Worm (Caenorhabditis elegans): Measurements from ENCODE around the gene T10B5.4.

Gene T10B5.4

DNA sequence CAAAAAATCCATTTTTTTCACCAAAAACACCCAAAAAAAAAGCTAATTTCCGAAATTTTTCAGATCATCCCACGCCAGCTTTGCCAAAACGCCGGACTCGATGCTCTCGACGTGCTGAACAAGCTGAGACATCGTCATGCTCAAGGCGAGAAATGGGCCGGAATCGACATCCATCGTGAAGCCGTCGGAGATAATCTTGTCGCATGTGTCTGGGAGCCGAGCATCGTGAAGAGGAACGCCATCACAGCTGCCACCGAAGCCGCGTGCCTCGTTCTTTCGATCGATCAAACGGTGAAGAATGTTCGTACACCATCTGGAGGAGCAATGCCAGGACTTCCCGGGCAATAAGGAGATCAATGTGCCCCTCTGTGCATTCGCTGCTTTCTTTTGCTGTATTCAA is 3.2 kb upstream of the T10B5.4 start:
- no peak for TF ChIP-seq unc-39 (tag; optimal IDR thresholded peaks at IDR 0.05)
- TF ChIP-seq unc-62 (GFP tag; optimal IDR thresholded peaks at IDR 0.05), result no peak
- TF ChIP-seq nhr-6 (tag; optimal IDR thresholded peaks at IDR 0.05), result no peak
- TF ChIP-seq ztf-1 (GFP tag; conservative IDR thresholded peaks at IDR 0.05), result no peak
- no peak for TF ChIP-seq nhr-23 (tag; optimal IDR thresholded peaks at IDR 0.05)
- TF ChIP-seq nhr-11 (tag; optimal IDR thresholded peaks at IDR 0.05), result no peak
- TF ChIP-seq ZK546.5 (tag; optimal IDR thresholded peaks at IDR 0.05), result no peak
- no peak for TF ChIP-seq sma-9 (GFP tag; optimal IDR thresholded peaks at IDR 0.05)
- TF ChIP-seq sma-9 (tag; optimal IDR thresholded peaks at IDR 0.05), result no peak
- TF ChIP-seq zag-1 (tag; optimal IDR thresholded peaks at IDR 0.05), result no peak
- no peak for TF ChIP-seq dmd-4 (tag; optimal IDR thresholded peaks at IDR 0.05)
- no peak for TF ChIP-seq lsy-2 (tag; optimal IDR thresholded peaks at IDR 0.05)
- TF ChIP-seq nhr-77 (tag; optimal IDR thresholded peaks at IDR 0.05), result no peak
- no peak for TF ChIP-seq nhr-12 (tag; optimal IDR thresholded peaks at IDR 0.05)
- no peak for TF ChIP-seq Y55F3AM.14 (GFP tag; optimal IDR thresholded peaks at IDR 0.05)
- TF ChIP-seq crh-2 (tag; optimal IDR thresholded peaks at IDR 0.05), result no peak
- no peak for TF ChIP-seq snpc-4 (tag; optimal IDR thresholded peaks at IDR 0.05)
- TF ChIP-seq fos-1 (tag; optimal IDR thresholded peaks at IDR 0.05), result no peak
- no peak for TF ChIP-seq C34F6.9 (tag; optimal IDR thresholded peaks at IDR 0.05)
- TF ChIP-seq ama-1 (optimal IDR thresholded peaks at IDR 0.05), result no peak
- no peak for TF ChIP-seq nhr-21 (tag; optimal IDR thresholded peaks at IDR 0.05)

DNA sequence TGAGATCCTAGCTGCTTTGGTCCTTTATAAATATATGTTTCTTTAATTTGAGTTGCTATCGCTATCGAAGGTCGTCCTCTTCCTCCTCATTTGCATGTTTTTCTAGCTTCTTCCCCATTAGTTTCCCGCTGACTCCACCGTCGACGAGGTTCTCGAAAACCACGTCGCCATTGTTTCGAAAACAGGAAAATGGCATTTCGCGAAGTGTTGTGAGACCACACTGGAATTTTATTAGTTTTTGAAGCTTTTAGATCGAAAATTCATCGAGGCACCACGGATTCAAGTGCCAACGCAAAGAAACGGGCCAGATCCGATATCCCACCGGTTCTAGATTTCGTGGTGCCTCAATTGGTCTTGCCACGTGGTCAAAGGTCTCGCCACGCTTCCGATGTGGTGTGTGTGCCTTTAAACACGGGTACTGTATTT is 1.1 kb downstream of the T10B5.4 start:
- TF ChIP-seq blmp-1 (tag; optimal IDR thresholded peaks at IDR 0.05; ENCODE audit: insufficient read depth), result no peak
- no peak for TF ChIP-seq nhr-237 (tag; optimal IDR thresholded peaks at IDR 0.05)
- no peak for TF ChIP-seq nhr-10 (tag; optimal IDR thresholded peaks at IDR 0.05)
- no peak for TF ChIP-seq lin-11 (tag; optimal IDR thresholded peaks at IDR 0.05)
- TF ChIP-seq ceh-82 (tag; optimal IDR thresholded peaks at IDR 0.05), result no peak
- no peak for TF ChIP-seq lin-39 (tag; optimal IDR thresholded peaks at IDR 0.05)

DNA sequence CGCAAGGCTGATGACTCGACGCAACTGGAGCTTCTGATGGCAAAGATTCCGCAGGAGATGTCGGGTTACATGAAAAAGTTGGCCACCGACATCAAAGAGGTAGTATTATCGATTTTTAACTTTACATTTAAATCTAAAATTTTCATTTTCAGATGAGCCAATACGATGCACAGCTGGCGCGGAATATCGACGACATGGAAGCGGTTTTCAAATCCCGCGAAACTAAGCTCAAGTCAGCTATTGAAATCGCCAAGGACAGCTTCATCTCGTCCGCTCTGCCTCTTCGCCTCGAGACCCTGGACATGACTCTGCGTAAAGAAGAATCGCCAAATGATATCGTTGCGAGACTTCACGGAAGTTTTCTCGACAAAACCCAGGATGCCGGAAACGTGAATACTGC is 1.9 kb downstream of the T10B5.4 start, which contains the start of gene T10B5.3:
Gene T10B5.3, minus strand, starts transcription at position 101 of the 400 bp plus-strand sequence.
- no peak for TF ChIP-seq ceh-82 (tag; optimal IDR thresholded peaks at IDR 0.05)

DNA sequence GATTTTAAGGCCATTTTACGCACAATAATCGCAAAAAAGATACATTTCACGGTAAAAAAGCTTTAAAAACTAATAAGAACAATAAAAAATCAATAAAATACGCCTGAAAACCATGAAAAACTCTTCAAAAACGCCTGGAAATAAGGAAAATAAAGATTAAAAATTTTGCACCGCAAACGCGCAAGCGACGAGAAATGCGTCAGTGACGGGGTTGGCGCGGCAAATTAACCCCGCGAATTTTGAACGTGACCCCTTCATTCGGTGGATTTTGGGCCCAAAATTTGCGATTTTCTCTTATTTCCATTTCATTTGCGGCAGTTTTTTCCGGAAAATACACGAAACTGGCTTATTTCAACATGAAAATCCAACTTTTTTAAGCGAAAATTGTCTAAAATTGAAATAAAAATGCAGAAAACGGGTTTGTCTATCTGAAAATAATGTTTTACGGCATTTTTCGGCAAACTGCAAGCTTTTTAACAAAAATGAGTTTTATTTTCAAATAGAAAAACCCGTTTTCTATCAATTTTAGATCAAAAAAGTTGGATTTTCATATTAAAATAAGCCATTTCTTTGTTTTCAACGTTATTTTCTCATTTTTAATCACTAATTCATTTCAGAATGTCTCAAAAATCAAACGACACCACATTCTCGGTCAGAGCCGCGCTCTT is 2.9 kb downstream of the T10B5.4 start, which contains the start of gene knl-3:
Gene knl-3, plus strand, starts transcription at position 618 of the 668 bp plus-strand sequence.
- TF ChIP-seq nhr-23 (tag; optimal IDR thresholded peaks at IDR 0.05) (no peak), nhr-6 (tag; optimal IDR thresholded peaks at IDR 0.05) (peak; percentile 19), lsy-2 (tag; optimal IDR thresholded peaks at IDR 0.05) (peak; percentile 83 to 91), peb-1 (tag; optimal IDR thresholded peaks at IDR 0.05) (no peak), sem-4 (tag; optimal IDR thresholded peaks at IDR 0.05) (peak; percentile 56), F13H6.1 (tag; optimal IDR thresholded peaks at IDR 0.05) (peak; percentile 84), blmp-1 (tag; optimal IDR thresholded peaks at IDR 0.05; ENCODE audit: insufficient read depth) (peak; percentile 47), Y55F3AM.14 (GFP tag; optimal IDR thresholded peaks at IDR 0.05) (peak; percentile 47), gmeb-1 (tag; optimal IDR thresholded peaks at IDR 0.05) (peak; percentile 97), unc-62 (GFP tag; optimal IDR thresholded peaks at IDR 0.05) (no peak), nhr-10 (tag; optimal IDR thresholded peaks at IDR 0.05) (peak; percentile 70), ceh-82 (tag; optimal IDR thresholded peaks at IDR 0.05) (no peak), fos-1 (tag; optimal IDR thresholded peaks at IDR 0.05) (peak; percentile 63), nhr-21 (tag; optimal IDR thresholded peaks at IDR 0.05) (peak; percentile 85), skn-1 (tag; optimal IDR thresholded peaks at IDR 0.05) (no peak), dmd-4 (tag; optimal IDR thresholded peaks at IDR 0.05) (no peak), lin-11 (tag; optimal IDR thresholded peaks at IDR 0.05) (peak; percentile 86), R02D3.7 (tag; optimal IDR thresholded peaks at IDR 0.05) (peak; percentile 31), zag-1 (tag; optimal IDR thresholded peaks at IDR 0.05) (peak; percentile 32), nhr-25 (tag; optimal IDR thresholded peaks at IDR 0.05) (peak; percentile 89), snpc-4 (tag; optimal IDR thresholded peaks at IDR 0.05) (peak; percentile 68), C34F6.9 (tag; optimal IDR thresholded peaks at IDR 0.05) (peak; percentile 93), unc-55 (GFP tag; optimal IDR thresholded peaks at IDR 0.05) (peak; percentile 92), ceh-16 (tag; optimal IDR thresholded peaks at IDR 0.05) (peak; percentile 76), ztf-11 (tag; optimal IDR thresholded peaks at IDR 0.05) (no peak), nhr-237 (tag; optimal IDR thresholded peaks at IDR 0.05) (no peak), alr-1 (tag; optimal IDR thresholded peaks at IDR 0.05) (no peak), ztf-4 (tag; optimal IDR thresholded peaks at IDR 0.05) (no peak), ZK546.5 (tag; optimal IDR thresholded peaks at IDR 0.05) (peak; percentile 2), unc-39 (tag; optimal IDR thresholded peaks at IDR 0.05) (no peak), elt-1 (tag; optimal IDR thresholded peaks at IDR 0.05) (no peak), sma-3 (GFP tag; optimal IDR thresholded peaks at IDR 0.05) (peak; percentile 83), crh-2 (tag; optimal IDR thresholded peaks at IDR 0.05) (peak; percentile 93), mdl-1 (tag; optimal IDR thresholded peaks at IDR 0.05) (peak in 1 of 2 experiments; percentile 41), nhr-129 (tag; optimal IDR thresholded peaks at IDR 0.05) (peak; percentile 73), egl-27 (tag; optimal IDR thresholded peaks at IDR 0.05) (peak; percentile 62), lin-39 (tag; optimal IDR thresholded peaks at IDR 0.05) (no peak), aly-2 (tag; optimal IDR thresholded peaks at IDR 0.05) (no peak)
